Worm (Caenorhabditis elegans) whole organism, young adult: ENCODE results near the gene C14A4.12.

Experiments
- F52B5.7 ChIP-seq: sonication (generic microtip); optimal IDR thresholded peaks from 2 replicates; lab custom pipeline; 2016; ENCODE audit warnings: mild to moderate bottlenecking, missing genetic modification characterization, missing compliant biosample characterization
- egrh-3 ChIP-seq: fragments of 200-800 bp; sonication (Bioruptor generic); IDR thresholded peaks from 2 replicates; pipeline ENCODE4 v1.3.6; 2022; ENCODE audit warnings: missing genetic modification reagents, missing genetic modification characterization, missing compliant biosample characterization

ce11 chrII:10571967-10572366 lies 40.9 kb upstream of the C14A4.12 start, which contains the start of gene C06A1.3:
- TF ChIP-seq F52B5.7 (tag; lab: Kevin White, UChicago) (no peak), egrh-3 (no peak)
